Fruit fly (Drosophila melanogaster) whole organism, prepupa: ENCODE data around the gene TfIIA-L.

ENCODE experiments used
- CG16779 ChIP-seq: fragments of 200-800 bp; sonication (Bioruptor generic); optimal IDR thresholded peaks from 3 replicates; lab custom pipeline; 2017; ENCODE audit warnings: missing biosample characterization, mild to moderate bottlenecking, missing genetic modification characterization
- Gug ChIP-seq: fragments of 200-800 bp; sonication (Bioruptor generic); IDR thresholded peaks from 2 replicates; pipeline ENCODE4 v1.3.6; 2022; ENCODE audit warnings: missing biosample characterization, missing genetic modification characterization
- Sox102F ChIP-seq: fragments of 200-800 bp; sonication (Bioruptor generic); optimal IDR thresholded peaks from 2 replicates; lab custom pipeline; 2016; ENCODE audit warnings: missing biosample characterization, mild to moderate bottlenecking, missing genetic modification characterization
- cyc ChIP-seq: fragments of 200-800 bp; sonication (Bioruptor generic); optimal IDR thresholded peaks from 3 replicates; lab custom pipeline; 2016; ENCODE audit warnings: missing biosample characterization, missing genetic modification characterization
- dsx ChIP-seq: fragments of 200-800 bp; optimal IDR thresholded peaks from 3 replicates; lab custom pipeline; 2019; ENCODE audit warnings: missing biosample characterization, mild to moderate bottlenecking, missing genetic modification characterization, moderate library complexity; ENCODE audit not compliant: poor library complexity, severe bottlenecking

- TF ChIP-seq Sox102F (GFP tag; lab: Kevin White, UChicago): no peak
- TF ChIP-seq cyc (GFP tag; lab: Kevin White, UChicago): peak; percentile 32
- TF ChIP-seq dsx (GFP tag; lab: Kevin White, UChicago): peak; percentile 34
- no peak for TF ChIP-seq CG16779 (tag; lab: Kevin White, UChicago)
- no peak for TF ChIP-seq Gug (GFP tag; lab: Robert Waterston, UW)
Observed at dm6 chr3R:27204694-27205414, 46.1 kb upstream of the TfIIA-L start.
